Fruit fly (Drosophila melanogaster): ENCODE results near the gene boss.

boss gene

dm6 chr3R:25996197-25997005 is 34.6 kb downstream of the boss start, which contains the start of gene CG43116 (continued):
- TF ChIP-seq CG14050 (GFP tag; IDR thresholded peaks at IDR 0.05) (peak; percentile 49), fd96Cb (tag; optimal IDR thresholded peaks at IDR 0.05) (peak; percentile 78), ara (GFP tag; IDR thresholded peaks at IDR 0.05) (peak; percentile 94), nau (GFP tag; optimal IDR thresholded peaks at IDR 0.05) (no peak), CG3726 (GFP tag; IDR thresholded peaks at IDR 0.05) (peak; percentile 73; the same call in 2 of the 3 replicates), sd (tag; optimal IDR thresholded peaks at IDR 0.05) (no peak), TFAM (GFP tag; optimal IDR thresholded peaks at IDR 0.05) (peak; percentile 71), sisA (GFP tag; IDR thresholded peaks at IDR 0.05) (peak; percentile 84), CG13624 (GFP tag; optimal IDR thresholded peaks at IDR 0.05) (no peak), CG18619 (GFP tag; optimal IDR thresholded peaks at IDR 0.05) (peak; percentile 68), CG12299 (tag; optimal IDR thresholded peaks at IDR 0.05) (peak; percentile 65), Gug (GFP tag; IDR thresholded peaks at IDR 0.05) (peak; percentile 60; the same call in 2 of the 4 replicates), Elba2 (GFP tag; optimal IDR thresholded peaks at IDR 0.05) (peak; percentile 75), Ptx1 (GFP tag; IDR thresholded peaks at IDR 0.05) (peak; percentile 80), HLHmδ (GFP tag; optimal IDR thresholded peaks at IDR 0.05) (peak; percentile 100), stwl (tag; optimal IDR thresholded peaks at IDR 0.05) (peak; percentile 80), CG2129 (GFP tag; IDR thresholded peaks at IDR 0.05; ENCODE audit: partially characterized antibody) (no peak), otp (GFP tag; IDR thresholded peaks at IDR 0.05) (peak; percentile 83), vvl (GFP tag; IDR thresholded peaks at IDR 0.05) (peak; percentile 94), CG3838 (GFP tag; optimal IDR thresholded peaks at IDR 0.05) (peak; percentile 58), h (optimal IDR thresholded peaks at IDR 0.05) (no peak), CG10462 (GFP tag; optimal IDR thresholded peaks at IDR 0.05) (peak; percentile 82), Rx (GFP tag; IDR thresholded peaks at IDR 0.05) (peak; percentile 72), dimm (GFP tag; IDR thresholded peaks at IDR 0.05) (peak; percentile 49), B-H1 (GFP tag; IDR thresholded peaks at IDR 0.05) (peak; percentile 56), Camta (GFP tag; optimal IDR thresholded peaks at IDR 0.05) (peak; percentile 75), en (GFP tag; optimal IDR thresholded peaks at IDR 0.05) (peak; percentile 68), MTF-1 (GFP tag; optimal IDR thresholded peaks at IDR 0.05; ENCODE audit: borderline replicate concordance) (peak; percentile 74), CG9727 (GFP tag; optimal IDR thresholded peaks at IDR 0.05) (peak; percentile 94), CG6689 (GFP tag; IDR thresholded peaks at IDR 0.05) (peak; percentile 93), Deaf1 (tag; optimal IDR thresholded peaks at IDR 0.05) (no peak), CG17328 (GFP tag; IDR thresholded peaks at IDR 0.05) (peak; percentile 93), CG12659 (GFP tag; optimal IDR thresholded peaks at IDR 0.05) (no peak), CG12104 (GFP tag; optimal IDR thresholded peaks at IDR 0.05) (peak; percentile 61), CG9437 (GFP tag; optimal IDR thresholded peaks at IDR 0.05) (peak; percentile 47), CG8924 (tag; optimal IDR thresholded peaks at IDR 0.05) (peak; percentile 88), dm (GFP tag; optimal IDR thresholded peaks at IDR 0.05) (peak; percentile 51), schlank (tag; optimal IDR thresholded peaks at IDR 0.05) (no peak), sqz (GFP tag; optimal IDR thresholded peaks at IDR 0.05) (no peak), tgo (GFP tag; IDR thresholded peaks at IDR 0.05) (peak; percentile 78), HLH54F (GFP tag; optimal IDR thresholded peaks at IDR 0.05) (peak; percentile 37)
